Worm (Caenorhabditis elegans) whole organism, young adult: ENCODE data around the gene mab-10.
A peak's percentile ranks its signal among the peaks of the same experiment; 100 is the strongest.

ENCODE experiments used
- D2030.7 ChIP-seq: fragments of 200-800 bp; sonication (Bioruptor generic); IDR thresholded peaks from 2 replicates; pipeline ENCODE4 v1.3.6; 2022; ENCODE audit warnings: missing genetic modification reagents, missing genetic modification characterization, missing compliant biosample characterization
- F10E7.11 ChIP-seq: sonication (generic microtip); optimal IDR thresholded peaks from 2 replicates; lab custom pipeline; 2017; ENCODE audit warnings: mild to moderate bottlenecking, missing genetic modification characterization, moderate library complexity, missing compliant biosample characterization
- F23B12.7 ChIP-seq: sonication (generic microtip); optimal IDR thresholded peaks from 2 replicates; lab custom pipeline; 2017; ENCODE audit warnings: missing genetic modification characterization, mild to moderate bottlenecking, missing compliant biosample characterization, antibody characterized with exemption, moderate library complexity; ENCODE audit not compliant: insufficient read depth
- F52B5.7 ChIP-seq: sonication (generic microtip); optimal IDR thresholded peaks from 2 replicates; lab custom pipeline; 2016; ENCODE audit warnings: mild to moderate bottlenecking, missing genetic modification characterization, missing compliant biosample characterization
- F57C9.4 ChIP-seq: sonication (generic microtip); optimal IDR thresholded peaks from 2 replicates; lab custom pipeline; 2017; ENCODE audit warnings: mild to moderate bottlenecking, missing genetic modification characterization, missing compliant biosample characterization
- K11D2.4 ChIP-seq: fragments of 200-800 bp; sonication (Bioruptor generic); IDR thresholded peaks from 2 replicates; pipeline ENCODE4 v1.3.6; 2022; ENCODE audit warnings: missing genetic modification reagents, missing genetic modification characterization, missing compliant biosample characterization
- K12H6.12 ChIP-seq: fragments of 200-800 bp; sonication (Bioruptor generic); optimal IDR thresholded peaks from 2 replicates; lab custom pipeline; 2018; ENCODE audit warnings: mild to moderate bottlenecking, missing genetic modification characterization, missing compliant biosample characterization
- Y53F4B.3 ChIP-seq: fragments of 200-800 bp; sonication (Bioruptor generic); IDR thresholded peaks from 2 replicates; pipeline ENCODE4 v1.3.6; 2022; ENCODE audit warnings: missing genetic modification reagents, missing genetic modification characterization, missing compliant biosample characterization
- Y79H2A.3 ChIP-seq: fragments of 200-800 bp; sonication (Bioruptor generic); conservative IDR thresholded peaks from 2 replicates; pipeline ENCODE4 v1.3.6; 2022; ENCODE audit warnings: missing genetic modification reagents, missing genetic modification characterization, missing compliant biosample characterization
- akir-1 ChIP-seq: fragments of 200-800 bp; sonication (Bioruptor generic); optimal IDR thresholded peaks from 2 replicates; lab custom pipeline; 2018; ENCODE audit warnings: mild to moderate bottlenecking, missing genetic modification characterization, moderate library complexity, missing compliant biosample characterization
- ama-1 ChIP-seq, 3 experiments: fragments of 150-350 bp in 1 of 3; sonication (generic microtip) in 2 of 3; optimal IDR thresholded peaks; 2 replicates each; lab custom pipeline; 2014 to 2018; ENCODE audit warnings: missing biosample characterization in 2 of 3, missing genetic modification characterization in 2 of 3, missing genetic modification reagents in 2 of 3
- aptf-3 ChIP-seq: fragments of 200-800 bp; sonication (Bioruptor generic); IDR thresholded peaks from 2 replicates; pipeline ENCODE4 v1.3.6; 2022; ENCODE audit warnings: missing genetic modification characterization, missing compliant biosample characterization
- athp-1 ChIP-seq: sonication (generic microtip); optimal IDR thresholded peaks from 2 replicates; lab custom pipeline; 2017; ENCODE audit warnings: mild to moderate bottlenecking, missing genetic modification characterization, missing compliant biosample characterization
- attf-3 ChIP-seq: fragments of 200-800 bp; sonication (Bioruptor generic); conservative IDR thresholded peaks from 2 replicates; pipeline ENCODE4 v1.3.6; 2022; ENCODE audit warnings: missing genetic modification reagents, missing genetic modification characterization, missing compliant biosample characterization
- attf-5 ChIP-seq: fragments of 200-800 bp; sonication (Bioruptor generic); optimal IDR thresholded peaks from 2 replicates; lab custom pipeline; 2018; ENCODE audit warnings: mild to moderate bottlenecking, missing genetic modification characterization, missing compliant biosample characterization
- bed-2 ChIP-seq: fragments of 200-800 bp; sonication (Bioruptor generic); IDR thresholded peaks from 2 replicates; pipeline ENCODE4 v1.3.6; 2022; ENCODE audit warnings: missing genetic modification reagents, missing genetic modification characterization, missing compliant biosample characterization
- cebp-1 ChIP-seq, 2 experiments: fragments of 200-800 bp in 1 of 2; sonication (Bioruptor generic) in 1 of 2; sonication (generic microtip) in 1 of 2; IDR thresholded peaks in 1 of 2; optimal IDR thresholded peaks in 1 of 2; 2 replicates each; pipeline versions ENCODE4 v1.3.6 to Lab custom; 2017 to 2022; ENCODE audit warnings: missing compliant biosample characterization in 2 of 2, missing genetic modification characterization in 2 of 2, mild to moderate bottlenecking in 1 of 2, missing genetic modification reagents in 1 of 2, moderate library complexity in 1 of 2
- ceh-58 ChIP-seq: fragments of 200-800 bp; sonication (Bioruptor generic); IDR thresholded peaks from 2 replicates; pipeline ENCODE4 v1.3.6; 2022; ENCODE audit warnings: missing genetic modification characterization, missing compliant biosample characterization
- ceh-79 ChIP-seq: sonication (generic microtip); optimal IDR thresholded peaks from 2 replicates; lab custom pipeline; 2017; ENCODE audit warnings: mild to moderate bottlenecking, missing genetic modification characterization, missing compliant biosample characterization
- chd-7 ChIP-seq: sonication (generic microtip); optimal IDR thresholded peaks from 2 replicates; lab custom pipeline; 2016; ENCODE audit warnings: mild to moderate bottlenecking, missing genetic modification characterization, moderate library complexity, missing compliant biosample characterization
- die-1 ChIP-seq: sonication (generic microtip); optimal IDR thresholded peaks from 2 replicates; lab custom pipeline; 2016; ENCODE audit warnings: missing genotype, mild to moderate bottlenecking, missing genetic modification characterization, missing compliant biosample characterization
- efl-1 ChIP-seq: fragments of 150-350 bp; optimal IDR thresholded peaks from 2 replicates; lab custom pipeline; 2014; ENCODE audit warnings: missing biosample characterization, missing genetic modification reagents, missing genetic modification characterization
- egrh-3 ChIP-seq: fragments of 200-800 bp; sonication (Bioruptor generic); IDR thresholded peaks from 2 replicates; pipeline ENCODE4 v1.3.6; 2022; ENCODE audit warnings: missing genetic modification reagents, missing genetic modification characterization, missing compliant biosample characterization
- ets-4 ChIP-seq: fragments of 200-800 bp; sonication (Bioruptor generic); optimal IDR thresholded peaks from 2 replicates; lab custom pipeline; 2018; ENCODE audit warnings: mild to moderate bottlenecking, missing genetic modification characterization, missing compliant biosample characterization
- hrde-1 ChIP-seq: sonication (generic microtip); optimal IDR thresholded peaks from 2 replicates; lab custom pipeline; 2016; ENCODE audit warnings: missing genetic modification characterization, mild to moderate bottlenecking, missing compliant biosample characterization, moderate library complexity, missing genotype, missing genetic modification reagents, borderline replicate concordance
- hsf-1 ChIP-seq: fragments of 200-800 bp; sonication (Bioruptor generic); IDR thresholded peaks from 2 replicates; pipeline ENCODE4 v1.3.6; 2022; ENCODE audit warnings: missing genetic modification reagents, missing genetic modification characterization, missing compliant biosample characterization
- lin-26 ChIP-seq: fragments of 200-800 bp; sonication (Bioruptor generic); IDR thresholded peaks from 2 replicates; pipeline ENCODE4 v1.3.6; 2022; ENCODE audit warnings: missing genetic modification reagents, missing genetic modification characterization, missing compliant biosample characterization
- lin-40 ChIP-seq: sonication (generic microtip); optimal IDR thresholded peaks from 2 replicates; lab custom pipeline; 2016; ENCODE audit warnings: missing genetic modification characterization, mild to moderate bottlenecking, missing compliant biosample characterization, missing genotype, missing genetic modification reagents
- lin-54 ChIP-seq: fragments of 200-800 bp; sonication (Bioruptor generic); optimal IDR thresholded peaks from 2 replicates; lab custom pipeline; 2018; ENCODE audit warnings: mild to moderate bottlenecking, missing genetic modification characterization, missing compliant biosample characterization
- madf-10 ChIP-seq: sonication (generic microtip); optimal IDR thresholded peaks from 2 replicates; lab custom pipeline; 2016; ENCODE audit warnings: mild to moderate bottlenecking, missing genetic modification characterization, missing compliant biosample characterization
- madf-3 ChIP-seq: fragments of 200-800 bp; sonication (Bioruptor generic); IDR thresholded peaks from 2 replicates; pipeline ENCODE4 v1.3.6; 2022; ENCODE audit warnings: missing genetic modification reagents, missing genetic modification characterization, missing compliant biosample characterization
- madf-8 ChIP-seq: fragments of 200-800 bp; sonication (Bioruptor generic); conservative IDR thresholded peaks from 2 replicates; pipeline ENCODE4 v1.3.6; 2022; ENCODE audit warnings: missing genetic modification reagents, missing genetic modification characterization, missing compliant biosample characterization
- nhr-179 ChIP-seq: sonication (generic microtip); optimal IDR thresholded peaks from 2 replicates; lab custom pipeline; 2016; ENCODE audit warnings: mild to moderate bottlenecking, missing genetic modification characterization, missing compliant biosample characterization
- nhr-27 ChIP-seq: fragments of 200-800 bp; sonication (Bioruptor generic); optimal IDR thresholded peaks from 2 replicates; lab custom pipeline; 2018; ENCODE audit warnings: mild to moderate bottlenecking, missing genetic modification characterization, moderate library complexity, missing compliant biosample characterization
- nhr-90 ChIP-seq: sonication (generic microtip); optimal IDR thresholded peaks from 2 replicates; lab custom pipeline; 2016; ENCODE audit warnings: missing genotype, mild to moderate bottlenecking, missing genetic modification characterization, missing compliant biosample characterization
- pbrm-1 ChIP-seq: fragments of 200-800 bp; sonication (Bioruptor generic); IDR thresholded peaks from 2 replicates; pipeline ENCODE4 v1.3.6; 2022; ENCODE audit warnings: missing genetic modification reagents, missing genetic modification characterization, missing compliant biosample characterization
- pha-4 ChIP-seq: fragments of 150-350 bp; sonication (generic microtip); optimal IDR thresholded peaks from 2 replicates; lab custom pipeline; 2014; ENCODE audit warnings: missing biosample characterization, missing genetic modification reagents, missing genetic modification characterization
- repo-1 ChIP-seq: sonication (generic microtip); optimal IDR thresholded peaks from 2 replicates; lab custom pipeline; 2017; ENCODE audit warnings: mild to moderate bottlenecking, missing genetic modification characterization, missing compliant biosample characterization
- rpc-1 ChIP-seq, 2 experiments: fragments of 150-350 bp in 1 of 2; sonication (generic microtip) in 1 of 2; optimal IDR thresholded peaks; 2 replicates each; lab custom pipeline; 2014 to 2018; ENCODE audit warnings: missing biosample characterization in 1 of 2, missing genetic modification characterization in 1 of 2, missing genetic modification reagents in 1 of 2, missing genotype in 1 of 2
- snpc-1.1 ChIP-seq: sonication (generic microtip); optimal IDR thresholded peaks from 2 replicates; lab custom pipeline; 2017; ENCODE audit warnings: missing genetic modification characterization, mild to moderate bottlenecking, missing compliant biosample characterization, antibody characterized with exemption, moderate library complexity, missing genotype, missing genetic modification reagents; ENCODE audit not compliant: insufficient read depth
- snpc-1.3 ChIP-seq: sonication (generic microtip); optimal IDR thresholded peaks from 2 replicates; lab custom pipeline; 2017; ENCODE audit warnings: missing genetic modification characterization, mild to moderate bottlenecking, missing compliant biosample characterization, antibody characterized with exemption, moderate library complexity, missing genotype, missing genetic modification reagents; ENCODE audit not compliant: insufficient read depth
- somi-1 ChIP-seq: fragments of 200-800 bp; sonication (Bioruptor generic); optimal IDR thresholded peaks from 2 replicates; lab custom pipeline; 2018; ENCODE audit warnings: mild to moderate bottlenecking, missing genetic modification characterization, missing compliant biosample characterization
- unc-62 ChIP-seq: fragments of 150-350 bp; optimal IDR thresholded peaks from 2 replicates; lab custom pipeline; 2014; ENCODE audit warnings: missing biosample characterization, missing genetic modification reagents, missing genetic modification characterization
- xnd-1 ChIP-seq: sonication (generic microtip); optimal IDR thresholded peaks from 2 replicates; lab custom pipeline; 2016; ENCODE audit warnings: missing genotype, missing genetic modification reagents, missing genetic modification characterization, missing compliant biosample characterization
- zfh-2 ChIP-seq: fragments of 200-800 bp; sonication (Bioruptor generic); conservative IDR thresholded peaks from 2 replicates; pipeline ENCODE4 v1.3.6; 2022; ENCODE audit warnings: missing genetic modification reagents, missing genetic modification characterization, missing compliant biosample characterization
- ztf-22 ChIP-seq: fragments of 200-800 bp; sonication (Bioruptor generic); optimal IDR thresholded peaks from 2 replicates; lab custom pipeline; 2018; ENCODE audit warnings: mild to moderate bottlenecking, missing genetic modification characterization, moderate library complexity, missing compliant biosample characterization

Gene mab-10

ce11 chrII:10548778-10549671 lies 21.1 kb downstream of the mab-10 start (continued):
- no peak for TF ChIP-seq die-1 (tag; lab: Kevin White, UChicago)
- TF ChIP-seq D2030.7 (GFP tag; lab: Robert Waterston, UW), result no peak
- TF ChIP-seq ztf-22 (GFP tag; lab: Kevin White, UChicago), result no peak
- TF ChIP-seq athp-1 (tag; lab: Kevin White, UChicago), result peak; percentile 14
- TF ChIP-seq madf-3 (GFP tag; lab: Robert Waterston, UW), result no peak
- no peak for TF ChIP-seq ceh-58
- TF ChIP-seq ama-1 (optimal IDR thresholded peaks at IDR 0.05; lab: Kevin White, UChicago), result peak; percentile 91
- TF ChIP-seq ama-1 (GFP tag; optimal IDR thresholded peaks at IDR 0.05; lab: Kevin White, UChicago), result no peak
- peak; percentile 63 for TF ChIP-seq attf-5
- TF ChIP-seq chd-7, result peak; percentile 67
- TF ChIP-seq snpc-1.3, result no peak
- TF ChIP-seq ets-4, result peak; percentile 24
- TF ChIP-seq ceh-79 (tag; lab: Kevin White, UChicago), result no peak
- TF ChIP-seq madf-10 (tag; lab: Kevin White, UChicago), result peak; percentile 67
- TF ChIP-seq unc-62 (GFP tag; lab: Kevin White, UChicago), result no peak
- TF ChIP-seq efl-1 (GFP tag; lab: Kevin White, UChicago), result no peak
- TF ChIP-seq pha-4 (tag; lab: Kevin White, UChicago), result no peak
- TF ChIP-seq nhr-179, result no peak
- no peak for TF ChIP-seq bed-2 (GFP tag; lab: Robert Waterston, UW)
- TF ChIP-seq F23B12.7 (tag; lab: Kevin White, UChicago), result no peak
- TF ChIP-seq xnd-1 (tag; lab: Kevin White, UChicago), result no peak
- no peak for TF ChIP-seq snpc-1.1 (tag; lab: Kevin White, UChicago)
- TF ChIP-seq F52B5.7 (tag; lab: Kevin White, UChicago), result peak; percentile 51
- TF ChIP-seq madf-8 (GFP tag; lab: Robert Waterston, UW), result no peak
- TF ChIP-seq attf-3 (GFP tag; lab: Robert Waterston, UW), result 0 out of 2 replicates have a peak, but pooled peaks have one; percentile 30
- peak; percentile 65 for TF ChIP-seq lin-54 (GFP tag; lab: Kevin White, UChicago)
- no peak for TF ChIP-seq akir-1
- peak; percentile 2 for TF ChIP-seq rpc-1 (optimal IDR thresholded peaks at IDR 0.05; lab: Kevin White, UChicago)
- TF ChIP-seq rpc-1 (tag; optimal IDR thresholded peaks at IDR 0.05; lab: Kevin White, UChicago), result no peak
- TF ChIP-seq hsf-1 (GFP tag; lab: Robert Waterston, UW), result peak; percentile 92
- TF ChIP-seq repo-1, result no peak
- no peak for TF ChIP-seq nhr-27 (tag; lab: Kevin White, UChicago)
- no peak for TF ChIP-seq Y53F4B.3 (GFP tag; lab: Robert Waterston, UW)
- TF ChIP-seq hrde-1, result no peak
- TF ChIP-seq K11D2.4, result peak; percentile 87
- TF ChIP-seq, all 124 proteins: peak for 50

ce11 chrII:10550173-10550572 lies 22.3 kb downstream of the mab-10 start:
- TF ChIP-seq ztf-22 (GFP tag; lab: Kevin White, UChicago) (no peak), lin-26 (GFP tag; lab: Robert Waterston, UW) (no peak; the same call in 1 of the 2 replicates), Y79H2A.3 (no peak), aptf-3 (GFP tag; lab: Robert Waterston, UW) (no peak), zfh-2 (peak; percentile 17; the same call in 1 of the 2 replicates), somi-1 (GFP tag; lab: Kevin White, UChicago) (no peak), F57C9.4 (tag; lab: Kevin White, UChicago) (no peak), snpc-1.3 (no peak), lin-40 (tag; lab: Kevin White, UChicago) (no peak), cebp-1 (GFP tag; IDR thresholded peaks at IDR 0.05; lab: Robert Waterston, UW) (no peak), cebp-1 (tag; optimal IDR thresholded peaks at IDR 0.05; lab: Kevin White, UChicago) (peak; percentile 9), egrh-3 (GFP tag; lab: Robert Waterston, UW) (no peak), K12H6.12 (no peak), K11D2.4 (no peak), pbrm-1 (GFP tag; lab: Robert Waterston, UW) (no peak), nhr-90 (no peak), F10E7.11 (tag; lab: Kevin White, UChicago) (no peak)
